Worm (Caenorhabditis elegans): Measurements from ENCODE around the gene lron-7.

ce11 chrX:7311870-7312269 is 19.9 kb downstream of the lron-7 start:
- no peak for TF ChIP-seq jun-1 (tag; optimal IDR thresholded peaks at IDR 0.05)
- no peak for TF ChIP-seq lin-13 (GFP tag; optimal IDR thresholded peaks at IDR 0.05)
- TF ChIP-seq pag-3 (tag; optimal IDR thresholded peaks at IDR 0.05; ENCODE audit: borderline replicate concordance, insufficient read depth), result no peak
- no peak for TF ChIP-seq sup-37 (GFP tag; optimal IDR thresholded peaks at IDR 0.05)
- TF ChIP-seq F16B12.6 (tag; optimal IDR thresholded peaks at IDR 0.05), result no peak
- TF ChIP-seq fkh-8 (tag; optimal IDR thresholded peaks at IDR 0.05), result no peak
- no peak for TF ChIP-seq mep-1 (tag; optimal IDR thresholded peaks at IDR 0.05)
- no peak for TF ChIP-seq egl-27 (tag; optimal IDR thresholded peaks at IDR 0.05)
- no peak for TF ChIP-seq ama-1 (optimal IDR thresholded peaks at IDR 0.05)
- TF ChIP-seq C34B4.2 (tag; optimal IDR thresholded peaks at IDR 0.05), result no peak
